Worm (Caenorhabditis elegans): ENCODE data around the gene cpb-2.

Gene cpb-2

ce11 chrII:6235432-6236092 lies 43.0 kb downstream of the cpb-2 start, which contains the start of gene T24H7.9:
T24H7.9 (minus strand) TSS chrII:6235505.
- TF ChIP-seq sptf-1 (tag; optimal IDR thresholded peaks at IDR 0.05), result no peak
- no peak for TF ChIP-seq zip-8 (tag; optimal IDR thresholded peaks at IDR 0.05)
- TF ChIP-seq ceh-43 (GFP tag; optimal IDR thresholded peaks at IDR 0.05), result no peak
- TF ChIP-seq sem-2 (GFP tag; optimal IDR thresholded peaks at IDR 0.05), result no peak
- TF ChIP-seq nhr-12 (tag; optimal IDR thresholded peaks at IDR 0.05), result no peak
- no peak for TF ChIP-seq lin-32 (GFP tag; optimal IDR thresholded peaks at IDR 0.05)
- no peak for TF ChIP-seq unc-39 (tag; optimal IDR thresholded peaks at IDR 0.05)
- no peak for TF ChIP-seq ham-2 (GFP tag; optimal IDR thresholded peaks at IDR 0.05)
- no peak for TF ChIP-seq flh-1 (GFP tag; optimal IDR thresholded peaks at IDR 0.05)
- TF ChIP-seq snpc-4 (tag; optimal IDR thresholded peaks at IDR 0.05), result no peak
- TF ChIP-seq tbx-8 (GFP tag; optimal IDR thresholded peaks at IDR 0.05), result no peak
- no peak for TF ChIP-seq M03D4.4 (tag; optimal IDR thresholded peaks at IDR 0.05)
- TF ChIP-seq drap-1 (GFP tag; optimal IDR thresholded peaks at IDR 0.05), result no peak

ce11 chrII:6236093-6236945 lies 43.7 kb downstream of the cpb-2 start:
- TF ChIP-seq nhr-237 (tag; optimal IDR thresholded peaks at IDR 0.05) (no peak), ces-1 (GFP tag; optimal IDR thresholded peaks at IDR 0.05) (no peak), ceh-83 (GFP tag; optimal IDR thresholded peaks at IDR 0.05) (no peak), ceh-43 (GFP tag; optimal IDR thresholded peaks at IDR 0.05) (no peak), lin-13 (tag; optimal IDR thresholded peaks at IDR 0.05) (no peak), nhr-28 (tag; optimal IDR thresholded peaks at IDR 0.05) (no peak), ceh-39 (tag; optimal IDR thresholded peaks at IDR 0.05) (no peak), sptf-1 (tag; optimal IDR thresholded peaks at IDR 0.05) (no peak), ztf-11 (tag; optimal IDR thresholded peaks at IDR 0.05) (no peak), mep-1 (tag; optimal IDR thresholded peaks at IDR 0.05) (no peak), nhr-12 (tag; optimal IDR thresholded peaks at IDR 0.05) (no peak), unc-120 (tag; optimal IDR thresholded peaks at IDR 0.05; ENCODE audit: poor library complexity, severe bottlenecking) (peak; percentile 24), hlh-1 (tag; optimal IDR thresholded peaks at IDR 0.05) (peak; percentile 4), elt-3 (tag; optimal IDR thresholded peaks at IDR 0.05) (no peak)

DNA sequence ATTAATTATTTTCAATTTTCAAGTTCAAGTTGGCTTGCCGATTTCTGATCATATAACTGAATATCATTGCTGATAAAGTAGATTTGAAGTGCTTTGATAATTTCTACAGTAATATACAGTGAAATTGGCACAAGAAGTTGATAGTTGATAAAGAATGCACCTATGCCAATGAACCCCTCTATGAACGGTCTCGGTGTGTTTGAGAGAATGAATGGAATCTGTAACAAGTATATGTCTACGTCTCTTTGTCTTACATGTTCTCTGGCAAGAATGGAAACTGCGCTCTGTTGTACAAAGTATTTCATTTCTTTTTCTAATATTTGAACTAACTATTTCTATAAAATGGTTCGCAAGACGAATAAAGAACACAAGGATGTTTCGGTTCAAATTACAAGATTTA lies 49.2 kb downstream of the cpb-2 start, which contains the start of gene T24H7.8:
TSS of gene T24H7.8 (plus strand) at position 301 of the 400 bp plus-strand sequence.
- TF ChIP-seq lin-13 (tag; optimal IDR thresholded peaks at IDR 0.05) (no peak), ceh-39 (tag; optimal IDR thresholded peaks at IDR 0.05) (no peak), drap-1 (GFP tag; optimal IDR thresholded peaks at IDR 0.05) (no peak), lsy-2 (tag; optimal IDR thresholded peaks at IDR 0.05) (no peak), mep-1 (tag; optimal IDR thresholded peaks at IDR 0.05) (no peak), pha-4 (tag; optimal IDR thresholded peaks at IDR 0.05) (no peak), nhr-237 (tag; optimal IDR thresholded peaks at IDR 0.05) (no peak), mls-2 (tag; optimal IDR thresholded peaks at IDR 0.05) (no peak), sem-2 (GFP tag; optimal IDR thresholded peaks at IDR 0.05) (no peak), blmp-1 (tag; optimal IDR thresholded peaks at IDR 0.05) (no peak), bed-3 (GFP tag; optimal IDR thresholded peaks at IDR 0.05) (no peak), flh-1 (GFP tag; optimal IDR thresholded peaks at IDR 0.05) (no peak), nhr-28 (tag; optimal IDR thresholded peaks at IDR 0.05) (no peak), unc-62 (GFP tag; optimal IDR thresholded peaks at IDR 0.05) (no peak), snpc-4 (tag; optimal IDR thresholded peaks at IDR 0.05) (no peak), mab-5 (tag; optimal IDR thresholded peaks at IDR 0.05) (no peak), ceh-43 (GFP tag; optimal IDR thresholded peaks at IDR 0.05) (no peak)

DNA sequence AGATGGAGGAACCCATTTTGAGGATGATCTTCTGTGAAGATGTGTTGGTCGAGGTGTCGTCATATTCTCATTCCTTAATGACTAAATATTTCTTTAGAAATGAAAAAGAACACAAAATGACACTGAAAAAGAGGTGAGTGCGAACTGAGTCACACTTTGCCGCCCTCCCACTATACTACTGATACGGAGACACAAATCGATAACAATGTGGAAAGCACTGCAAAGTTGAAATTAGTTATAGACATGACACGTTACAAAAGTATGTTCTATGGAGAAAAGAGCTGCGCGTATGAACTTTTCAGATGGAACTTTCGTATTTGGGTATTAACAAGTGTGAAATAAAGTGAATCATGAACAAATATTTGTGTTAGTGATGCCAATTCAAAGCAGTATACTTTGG lies 51.6 kb downstream of the cpb-2 start, which contains the start of gene tat-4:
TSS of gene tat-4 (minus strand) at position 117 of the 400 bp plus-strand sequence.
- TF ChIP-seq ceh-83 (GFP tag; optimal IDR thresholded peaks at IDR 0.05), result no peak
- no peak for TF ChIP-seq unc-39 (tag; optimal IDR thresholded peaks at IDR 0.05)

Data from whole organism, mixed stage, embryonic.